Fruit fly (Drosophila melanogaster): Measurements from ENCODE around the gene CG17298.

CG17298 gene

dm6 chr3R:21268873-21269272 lies 14.1 kb upstream of the CG17298 start, which contains the start of gene Rab1 (continued):
- TF ChIP-seq D (optimal IDR thresholded peaks at IDR 0.05) (no peak), D (GFP tag; optimal IDR thresholded peaks at IDR 0.05) (peak; percentile 36), NFAT (GFP tag; IDR thresholded peaks at IDR 0.05) (peak; percentile 68), caup (GFP tag; optimal IDR thresholded peaks at IDR 0.05; ENCODE audit: severe bottlenecking) (peak; percentile 70), aop (GFP tag; IDR thresholded peaks at IDR 0.05) (no peak), pzg (GFP tag; optimal IDR thresholded peaks at IDR 0.05) (peak; percentile 74), Neu2 (GFP tag; optimal IDR thresholded peaks at IDR 0.05; ENCODE audit: borderline replicate concordance) (no peak), wek (GFP tag; optimal IDR thresholded peaks at IDR 0.05) (peak; percentile 41), CG7963 (GFP tag; IDR thresholded peaks at IDR 0.05; ENCODE audit: partially characterized antibody) (no peak), ash1 (GFP tag; optimal IDR thresholded peaks at IDR 0.05) (peak; percentile 28), gro (GFP tag; optimal IDR thresholded peaks at IDR 0.05) (peak; percentile 14), CG32532 (GFP tag; IDR thresholded peaks at IDR 0.05) (peak; percentile 51; the same call in 1 of the 2 replicates), crp (GFP tag; optimal IDR thresholded peaks at IDR 0.05) (peak; percentile 4 to 81), CG3281 (GFP tag; optimal IDR thresholded peaks at IDR 0.05) (peak; percentile 61), CG32767 (GFP tag; IDR thresholded peaks at IDR 0.05) (no peak; the same call in 1 of the 2 replicates), CG8089 (GFP tag; optimal IDR thresholded peaks at IDR 0.05) (no peak), sens (GFP tag) (peak; percentile 1), grau (tag; optimal IDR thresholded peaks at IDR 0.05) (peak; percentile 34), lbe (GFP tag; optimal IDR thresholded peaks at IDR 0.05) (peak; percentile 16), klu (GFP tag; IDR thresholded peaks at IDR 0.05) (peak; percentile 46), CG1024 (GFP tag; IDR thresholded peaks at IDR 0.05) (no peak), CG31365 (tag; optimal IDR thresholded peaks at IDR 0.05) (peak; percentile 11), CG34422 (GFP tag; IDR thresholded peaks at IDR 0.05) (peak; percentile 62; the same call in 2 of the 3 replicates), CG11504 (tag; optimal IDR thresholded peaks at IDR 0.05) (no peak), Hr39 (optimal IDR thresholded peaks at IDR 0.05) (no peak), prd (optimal IDR thresholded peaks at IDR 0.05) (no peak), prd (GFP tag; IDR thresholded peaks at IDR 0.05) (peak; percentile 34; the same call in 1 of the 3 replicates), CG1647 (GFP tag; optimal IDR thresholded peaks at IDR 0.05) (peak; percentile 30), wdn (GFP tag; IDR thresholded peaks at IDR 0.05) (no peak), ftz-f1 (GFP tag; optimal IDR thresholded peaks at IDR 0.05) (peak; percentile 56), mirr (GFP tag; optimal IDR thresholded peaks at IDR 0.05) (peak; percentile 51), CG14710 (tag; optimal IDR thresholded peaks at IDR 0.05) (peak; percentile 5), chn (GFP tag; optimal IDR thresholded peaks at IDR 0.05) (peak; percentile 34), slou (GFP tag; optimal IDR thresholded peaks at IDR 0.05) (no peak), CG2116 (GFP tag; optimal IDR thresholded peaks at IDR 0.05) (peak; percentile 51), CG14965 (GFP tag; optimal IDR thresholded peaks at IDR 0.05; ENCODE audit: borderline replicate concordance) (no peak), peb (GFP tag; IDR thresholded peaks at IDR 0.05) (no peak), CG4404 (GFP tag; IDR thresholded peaks at IDR 0.05) (no peak), CG12299 (tag; optimal IDR thresholded peaks at IDR 0.05) (peak; percentile 9), tgo (GFP tag; IDR thresholded peaks at IDR 0.05) (no peak), Elba2 (GFP tag; optimal IDR thresholded peaks at IDR 0.05) (no peak), Sox100B (GFP tag; optimal IDR thresholded peaks at IDR 0.05) (no peak), fru (optimal IDR thresholded peaks at IDR 0.05) (no peak), CG7786 (GFP tag; optimal IDR thresholded peaks at IDR 0.05) (peak; percentile 43), corto (GFP tag; optimal IDR thresholded peaks at IDR 0.05) (no peak), CG12744 (GFP tag; optimal IDR thresholded peaks at IDR 0.05) (no peak), CTCF (GFP tag; optimal IDR thresholded peaks at IDR 0.05) (no peak), psq (GFP tag; optimal IDR thresholded peaks at IDR 0.05) (no peak), CG8478 (optimal IDR thresholded peaks at IDR 0.05) (no peak), CG30403 (GFP tag; optimal IDR thresholded peaks at IDR 0.05) (peak; percentile 14), CG14014 (GFP tag; IDR thresholded peaks at IDR 0.05) (no peak), Doc2 (GFP tag; IDR thresholded peaks at IDR 0.05) (no peak), Dek (tag; optimal IDR thresholded peaks at IDR 0.05) (peak; percentile 18), Bgb (GFP tag; IDR thresholded peaks at IDR 0.05; ENCODE audit: partially characterized antibody) (peak; percentile 32; the same call in 1 of the 2 replicates)

Measured in whole organism, embryonic.